Worm (Caenorhabditis elegans) whole organism, mixed stage, embryonic: ENCODE data around the gene C01G5.3.

Experiments
- blmp-1 ChIP-seq: fragments of 150-350 bp; optimal IDR thresholded peaks from 2 replicates; lab custom pipeline; 2014; ENCODE audit warnings: missing biosample characterization, missing genetic modification characterization
- ceh-39 ChIP-seq: fragments of 150-350 bp; optimal IDR thresholded peaks from 2 replicates; lab custom pipeline; 2014; ENCODE audit warnings: missing biosample characterization, missing genetic modification characterization
- ceh-43 ChIP-seq: fragments of 200-800 bp; sonication (Bioruptor generic); optimal IDR thresholded peaks from 2 replicates; lab custom pipeline; 2018; ENCODE audit warnings: mild to moderate bottlenecking, missing genetic modification characterization, moderate library complexity, missing compliant biosample characterization
- ceh-83 ChIP-seq: fragments of 200-800 bp; sonication (Bioruptor generic); optimal IDR thresholded peaks from 2 replicates; lab custom pipeline; 2018; ENCODE audit warnings: mild to moderate bottlenecking, missing genetic modification characterization, missing compliant biosample characterization
- ces-1 ChIP-seq: fragments of 150-350 bp; optimal IDR thresholded peaks from 2 replicates; lab custom pipeline; 2014; ENCODE audit warnings: missing biosample characterization, missing genetic modification reagents, missing genetic modification characterization
- cnd-1 ChIP-seq: fragments of 200-800 bp; sonication (Bioruptor generic); optimal IDR thresholded peaks from 2 replicates; lab custom pipeline; 2018; ENCODE audit warnings: mild to moderate bottlenecking, missing genetic modification characterization, missing compliant biosample characterization
- drap-1 ChIP-seq: fragments of 200-800 bp; sonication (Bioruptor generic); optimal IDR thresholded peaks from 3 replicates; lab custom pipeline; 2018; ENCODE audit warnings: mild to moderate bottlenecking, missing genetic modification characterization, missing compliant biosample characterization
- elt-1 ChIP-seq: sonication (generic microtip); optimal IDR thresholded peaks from 2 replicates; lab custom pipeline; 2017; ENCODE audit warnings: missing genetic modification characterization, mild to moderate bottlenecking, missing compliant biosample characterization, antibody characterized with exemption, moderate library complexity, borderline replicate concordance; ENCODE audit not compliant: insufficient read depth
- elt-3 ChIP-seq: fragments of 150-350 bp; optimal IDR thresholded peaks from 2 replicates; lab custom pipeline; 2014; ENCODE audit warnings: missing biosample characterization, missing genetic modification characterization
- flh-1 ChIP-seq: fragments of 200-800 bp; sonication (Bioruptor generic); optimal IDR thresholded peaks from 2 replicates; lab custom pipeline; 2018; ENCODE audit warnings: mild to moderate bottlenecking, missing genetic modification characterization, moderate library complexity, missing compliant biosample characterization
- lin-13 ChIP-seq: fragments of 150-350 bp; optimal IDR thresholded peaks from 2 replicates; lab custom pipeline; 2014; ENCODE audit warnings: missing biosample characterization, missing genetic modification characterization
- lsy-2 ChIP-seq: fragments of 150-350 bp; optimal IDR thresholded peaks from 2 replicates; lab custom pipeline; 2014; ENCODE audit warnings: missing biosample characterization, missing genetic modification characterization
- mab-5 ChIP-seq: fragments of 150-350 bp; optimal IDR thresholded peaks from 2 replicates; lab custom pipeline; 2014; ENCODE audit warnings: missing biosample characterization, missing genetic modification characterization
- mep-1 ChIP-seq: fragments of 150-350 bp; optimal IDR thresholded peaks from 2 replicates; lab custom pipeline; 2017; ENCODE audit warnings: missing biosample characterization, missing genetic modification reagents, missing genetic modification characterization, inconsistent platforms
- mls-2 ChIP-seq: sonication (generic microtip); optimal IDR thresholded peaks from 2 replicates; lab custom pipeline; 2016; ENCODE audit warnings: mild to moderate bottlenecking, missing genetic modification characterization, moderate library complexity, missing compliant biosample characterization
- nhr-237 ChIP-seq: fragments of 150-350 bp; optimal IDR thresholded peaks from 2 replicates; lab custom pipeline; 2014; ENCODE audit warnings: missing biosample characterization, missing genetic modification characterization
- nhr-28 ChIP-seq: fragments of 150-350 bp; optimal IDR thresholded peaks from 2 replicates; lab custom pipeline; 2014; ENCODE audit warnings: missing biosample characterization, missing genetic modification characterization
- nhr-76 ChIP-seq: sonication (generic microtip); optimal IDR thresholded peaks from 2 replicates; lab custom pipeline; 2017; ENCODE audit warnings: missing biosample characterization, missing genetic modification characterization
- pha-4 ChIP-seq: fragments of 150-350 bp; optimal IDR thresholded peaks from 2 replicates; lab custom pipeline; 2018; ENCODE audit warnings: missing biosample characterization, missing genetic modification reagents, missing genetic modification characterization
- sem-2 ChIP-seq: fragments of 200-800 bp; sonication (Bioruptor generic); optimal IDR thresholded peaks from 2 replicates; lab custom pipeline; 2018; ENCODE audit warnings: mild to moderate bottlenecking, missing genetic modification characterization, missing compliant biosample characterization
- snpc-4 ChIP-seq: fragments of 150-350 bp; optimal IDR thresholded peaks from 2 replicates; lab custom pipeline; 2014; ENCODE audit warnings: missing biosample characterization, missing genetic modification characterization
- sptf-1 ChIP-seq: sonication (generic microtip); optimal IDR thresholded peaks from 2 replicates; lab custom pipeline; 2017; ENCODE audit warnings: mild to moderate bottlenecking, missing genetic modification characterization, moderate library complexity, missing compliant biosample characterization
- tbx-8 ChIP-seq: fragments of 200-800 bp; sonication (Bioruptor generic); optimal IDR thresholded peaks from 2 replicates; lab custom pipeline; 2018; ENCODE audit warnings: mild to moderate bottlenecking, missing genetic modification characterization, moderate library complexity, missing compliant biosample characterization
- unc-39 ChIP-seq: fragments of 150-350 bp; optimal IDR thresholded peaks from 2 replicates; lab custom pipeline; 2014; ENCODE audit warnings: missing biosample characterization, missing genetic modification characterization
- unc-62 ChIP-seq: fragments of 150-350 bp; optimal IDR thresholded peaks from 2 replicates; lab custom pipeline; 2014; ENCODE audit warnings: missing biosample characterization, missing genetic modification reagents, missing genetic modification characterization
- zip-8 ChIP-seq: fragments of 150-350 bp; optimal IDR thresholded peaks from 2 replicates; lab custom pipeline; 2014; ENCODE audit warnings: missing biosample characterization, missing genetic modification characterization

The C01G5.3 gene

DNA sequence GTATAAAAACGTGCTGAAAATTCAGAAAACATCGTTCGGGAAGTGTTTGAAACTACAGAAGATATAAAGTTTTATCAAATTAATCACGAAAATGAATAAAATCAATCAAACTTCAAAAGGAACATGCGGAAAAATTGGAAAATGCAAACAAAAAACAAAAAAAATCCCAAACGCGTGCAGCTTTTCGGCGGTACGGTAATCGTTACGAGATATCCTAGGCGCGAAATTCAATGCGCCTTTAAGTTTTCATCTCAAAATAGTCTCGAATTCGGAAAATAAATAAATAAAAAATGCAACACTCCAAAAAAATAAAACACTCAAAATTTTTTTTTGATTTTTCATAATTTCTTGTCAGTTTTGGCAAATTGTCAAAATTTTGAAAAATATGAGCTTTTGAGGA, 6.2 kb upstream of the C01G5.3 start:
- TF ChIP-seq elt-3: no peak
- TF ChIP-seq sem-2 (GFP tag; lab: Kevin White, UChicago): no peak
- TF ChIP-seq nhr-76 (tag; lab: Kevin White, UChicago): no peak
- TF ChIP-seq tbx-8 (GFP tag; lab: Kevin White, UChicago): no peak
- TF ChIP-seq cnd-1 (tag; lab: Kevin White, UChicago): no peak
- no peak for TF ChIP-seq nhr-28

- no peak for TF ChIP-seq sem-2 (GFP tag; lab: Kevin White, UChicago)
- no peak for TF ChIP-seq snpc-4 (tag; lab: Kevin White, UChicago)
- TF ChIP-seq cnd-1 (tag; lab: Kevin White, UChicago): no peak
- no peak for TF ChIP-seq ces-1 (GFP tag; lab: Kevin White, UChicago)
- no peak for TF ChIP-seq mep-1 (tag; lab: Kevin White, UChicago)
- TF ChIP-seq ceh-39 (tag; lab: Kevin White, UChicago): no peak
- no peak for TF ChIP-seq nhr-76 (tag; lab: Kevin White, UChicago)
- TF ChIP-seq sptf-1 (tag; lab: Kevin White, UChicago): no peak
- no peak for TF ChIP-seq lin-13
- TF ChIP-seq mab-5 (tag; lab: Kevin White, UChicago): no peak
- no peak for TF ChIP-seq blmp-1 (tag; lab: Kevin White, UChicago)
These were observed 4.6 kb upstream of the C01G5.3 start, which contains the start of gene C01G5.4 for ce11 chrIV:6531450-6531849. TSS of gene C01G5.4 (plus strand) at chrIV:6531750.

- no peak for TF ChIP-seq zip-8
- no peak for TF ChIP-seq elt-1
- TF ChIP-seq ceh-83 (GFP tag; lab: Kevin White, UChicago): no peak
- no peak for TF ChIP-seq unc-39 (tag; lab: Kevin White, UChicago)
- TF ChIP-seq drap-1 (GFP tag; lab: Kevin White, UChicago): no peak
- no peak for TF ChIP-seq lin-13
- TF ChIP-seq flh-1 (GFP tag; lab: Kevin White, UChicago): no peak
- no peak for TF ChIP-seq ceh-43 (GFP tag; lab: Kevin White, UChicago)
These were observed 5.4 kb downstream of the C01G5.3 start, which contains the start of gene C01G5.25 for ce11 chrIV:6541435-6541834. TSS of gene C01G5.25 (plus strand) at chrIV:6541684.

- TF ChIP-seq lsy-2 (tag; lab: Kevin White, UChicago) (no peak), ces-1 (GFP tag; lab: Kevin White, UChicago) (peak; percentile 92)
These were observed 7.0 kb downstream of the C01G5.3 start for ce11 chrIV:6542962-6543361.

DNA sequence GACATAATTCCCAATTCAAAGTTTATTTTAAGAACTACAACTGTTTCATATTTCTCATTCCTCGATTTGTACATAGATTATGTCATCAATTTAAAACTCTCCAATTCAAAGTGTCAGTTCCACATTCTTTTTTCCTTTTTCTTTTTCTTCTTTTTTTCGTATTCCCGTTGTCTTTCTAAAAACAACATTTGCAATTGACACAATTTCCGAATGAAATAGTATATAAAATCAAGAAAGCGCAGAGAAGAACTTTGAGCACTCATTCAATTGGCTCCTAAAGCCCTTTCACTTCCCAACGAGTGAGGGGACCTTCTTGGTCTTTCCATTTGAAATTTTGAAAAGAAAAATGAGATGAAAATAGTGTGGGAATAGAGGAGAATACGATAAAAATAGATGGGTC, 11.4 kb downstream of the C01G5.3 start:
- TF ChIP-seq ces-1 (GFP tag; lab: Kevin White, UChicago) (peak; percentile 74), nhr-28 (no peak)

- TF ChIP-seq elt-1 (peak; percentile 14), mep-1 (tag; lab: Kevin White, UChicago) (peak; percentile 36), ces-1 (GFP tag; lab: Kevin White, UChicago) (peak; percentile 50), zip-8 (no peak), nhr-237 (tag; lab: Kevin White, UChicago) (peak; percentile 28), pha-4 (peak; percentile 9), unc-62 (GFP tag; lab: Kevin White, UChicago) (no peak)
These were observed 12.6 kb downstream of the C01G5.3 start, which contains the start of gene fan-1 for ce11 chrIV:6548609-6549008. TSS of gene fan-1 (plus strand) at chrIV:6548686.

ce11 chrIV:6551359-6552031, 15.5 kb downstream of the C01G5.3 start:
- TF ChIP-seq zip-8: peak; percentile 83

DNA sequence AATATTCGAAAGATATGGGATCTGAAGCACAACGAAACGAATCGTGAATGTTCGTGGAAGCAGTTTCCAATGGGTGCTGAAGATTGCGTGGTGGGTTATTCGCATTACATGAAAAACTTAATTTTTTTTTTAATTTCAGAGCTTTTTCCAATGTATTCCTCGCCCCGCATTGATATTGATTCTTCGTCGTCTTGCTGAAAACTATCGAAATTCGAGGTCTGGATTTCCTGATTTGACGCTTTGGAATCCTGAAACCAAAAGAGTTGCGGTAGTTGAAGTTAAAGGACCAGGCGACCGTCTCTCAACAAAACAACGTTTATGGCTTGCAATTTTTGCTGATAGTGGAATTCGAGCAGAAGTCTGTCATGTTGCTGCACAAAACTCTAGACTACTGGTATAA, 16.0 kb downstream of the C01G5.3 start:
- TF ChIP-seq unc-39 (tag; lab: Kevin White, UChicago) (no peak), tbx-8 (GFP tag; lab: Kevin White, UChicago) (no peak), mls-2 (tag; lab: Kevin White, UChicago) (no peak), ceh-39 (tag; lab: Kevin White, UChicago) (no peak), elt-3 (no peak), cnd-1 (tag; lab: Kevin White, UChicago) (no peak), nhr-28 (no peak), lsy-2 (tag; lab: Kevin White, UChicago) (no peak), drap-1 (GFP tag; lab: Kevin White, UChicago) (no peak)
- TF ChIP-seq, all 35 proteins: peak for 0
